Fruit fly (Drosophila melanogaster) S2 (cell line): Measurements from ENCODE around the gene Cyp303a1.
A peak's percentile ranks its signal among the peaks of the same experiment; 100 is the strongest.

ENCODE experiments used
- CG8478 ChIP-seq: fragments of >200 bp; optimal IDR thresholded peaks from 2 replicates; lab custom pipeline; 2018
- CTCF ChIP-seq, 2 experiments: fragments of >200 bp; optimal IDR thresholded peaks; 2 replicates each; lab custom pipeline; 2018

The Cyp303a1 gene

DNA sequence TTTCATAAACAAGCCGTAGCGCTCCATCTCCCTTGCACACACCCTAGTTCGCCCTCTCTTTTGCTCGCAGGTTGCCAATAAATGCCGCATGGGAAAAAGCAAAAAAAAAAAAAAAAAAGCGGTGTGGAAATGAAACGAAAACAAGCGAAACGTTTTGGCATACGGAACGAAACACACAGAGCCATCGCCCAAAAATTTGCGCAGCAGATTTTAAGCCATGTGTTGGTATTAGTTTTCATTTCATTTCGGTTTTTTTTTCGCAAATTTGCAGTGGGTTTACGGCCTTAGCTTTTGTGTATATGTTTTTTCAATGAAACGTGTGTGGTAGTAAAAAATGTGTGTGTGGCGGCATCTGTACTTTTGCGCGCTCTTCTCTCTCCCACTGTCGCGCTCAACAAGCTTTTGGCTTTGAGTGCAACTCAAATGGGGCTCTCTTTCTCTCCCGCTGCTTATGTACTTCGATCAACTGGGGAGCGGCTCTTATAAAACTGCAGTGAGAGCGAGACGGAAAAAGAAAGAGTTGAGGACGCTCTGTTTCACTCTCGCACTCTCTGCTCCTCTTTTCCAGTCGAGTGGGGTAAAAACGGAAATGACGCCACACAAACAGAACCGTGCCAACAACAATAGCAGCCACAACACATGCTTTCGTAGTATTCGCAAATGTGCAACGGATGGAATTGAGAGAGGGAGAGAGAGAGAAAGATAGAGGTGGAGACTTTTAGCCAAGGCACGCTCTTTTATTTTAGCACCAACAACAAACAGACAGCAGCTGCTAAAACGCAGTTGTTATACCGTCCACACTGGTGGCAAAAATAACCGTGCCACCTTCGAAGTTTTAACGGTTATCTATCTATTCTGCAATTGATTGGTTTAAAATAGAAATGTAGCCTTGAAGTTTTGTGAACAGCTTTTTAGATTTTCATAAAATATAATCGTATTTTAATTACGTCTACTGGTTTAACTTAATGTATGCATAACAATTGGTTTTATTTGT lies 9.4 kb upstream of the Cyp303a1 start:
- TF ChIP-seq CTCF (optimal IDR thresholded peaks at IDR 0.05; lab: Kevin White, UChicago): peak in 1 of 2 experiments; percentile 6
- TF ChIP-seq CG8478 (lab: Kevin White, UChicago): no peak

DNA sequence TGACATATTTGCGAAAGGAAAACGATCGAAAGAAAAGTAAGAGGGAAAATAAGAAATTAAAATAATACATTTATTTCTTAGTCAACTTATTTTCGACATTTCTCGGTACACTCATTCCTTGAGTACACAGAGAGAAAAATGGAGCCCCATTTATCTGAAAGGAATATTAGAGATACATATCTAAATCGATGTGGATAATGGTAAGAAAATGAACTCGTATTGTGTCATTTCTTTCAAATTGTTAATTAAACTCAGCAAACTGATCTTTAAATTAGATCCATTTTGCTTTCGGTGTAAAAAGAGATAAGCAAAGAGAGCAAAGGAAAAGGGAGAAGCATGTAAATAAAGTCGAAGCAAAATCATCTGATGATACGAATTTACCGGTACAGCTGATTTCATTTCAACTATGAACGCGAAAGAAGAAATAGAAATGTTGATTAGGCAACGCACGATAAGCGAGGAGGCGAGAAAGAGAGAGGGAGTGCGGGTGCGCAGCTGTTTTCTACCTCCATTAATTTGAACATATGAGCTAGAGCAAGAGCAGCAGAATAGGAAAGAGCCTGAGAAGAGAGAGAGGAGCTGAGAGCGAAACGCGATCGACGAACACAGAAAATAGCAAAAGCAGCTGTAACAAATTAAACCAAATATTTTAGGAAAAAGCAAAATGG lies 8.2 kb upstream of the Cyp303a1 start:
- TF ChIP-seq CG8478 (lab: Kevin White, UChicago) (no peak), CTCF (optimal IDR thresholded peaks at IDR 0.05; lab: Kevin White, UChicago) (no peak)

DNA sequence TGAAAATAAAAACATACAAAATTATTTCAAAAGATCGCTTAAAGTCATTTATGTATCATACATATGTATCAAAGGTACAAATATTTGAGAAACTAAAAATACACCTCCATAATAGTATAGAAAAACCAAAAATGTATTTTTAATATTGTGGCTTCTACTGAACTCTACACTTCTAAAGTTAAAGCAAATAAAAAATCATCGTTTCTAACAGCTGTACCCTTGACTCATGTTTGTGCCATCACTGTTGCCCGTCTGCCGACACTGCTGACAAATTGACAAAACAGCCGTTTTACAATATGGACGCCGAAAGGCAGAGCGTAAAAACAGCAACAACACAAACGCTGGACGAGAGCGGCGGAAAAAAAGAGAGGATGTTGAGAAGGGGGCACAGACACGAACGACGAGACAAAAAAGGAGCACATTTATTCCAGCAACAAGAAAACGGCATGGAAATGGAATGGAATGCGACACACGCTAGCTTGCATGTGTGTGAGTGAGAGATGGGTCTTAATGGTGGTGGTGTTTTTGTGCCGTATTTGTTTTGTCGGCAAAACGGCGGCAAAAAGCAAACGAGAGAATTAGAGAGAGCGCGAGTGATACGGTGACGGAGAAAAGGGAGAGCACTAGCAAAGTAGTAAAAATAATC lies 7.5 kb upstream of the Cyp303a1 start:
- no peak for TF ChIP-seq CG8478 (lab: Kevin White, UChicago)
- peak in 1 of 2 experiments; percentile 3 for TF ChIP-seq CTCF (optimal IDR thresholded peaks at IDR 0.05; lab: Kevin White, UChicago)

DNA sequence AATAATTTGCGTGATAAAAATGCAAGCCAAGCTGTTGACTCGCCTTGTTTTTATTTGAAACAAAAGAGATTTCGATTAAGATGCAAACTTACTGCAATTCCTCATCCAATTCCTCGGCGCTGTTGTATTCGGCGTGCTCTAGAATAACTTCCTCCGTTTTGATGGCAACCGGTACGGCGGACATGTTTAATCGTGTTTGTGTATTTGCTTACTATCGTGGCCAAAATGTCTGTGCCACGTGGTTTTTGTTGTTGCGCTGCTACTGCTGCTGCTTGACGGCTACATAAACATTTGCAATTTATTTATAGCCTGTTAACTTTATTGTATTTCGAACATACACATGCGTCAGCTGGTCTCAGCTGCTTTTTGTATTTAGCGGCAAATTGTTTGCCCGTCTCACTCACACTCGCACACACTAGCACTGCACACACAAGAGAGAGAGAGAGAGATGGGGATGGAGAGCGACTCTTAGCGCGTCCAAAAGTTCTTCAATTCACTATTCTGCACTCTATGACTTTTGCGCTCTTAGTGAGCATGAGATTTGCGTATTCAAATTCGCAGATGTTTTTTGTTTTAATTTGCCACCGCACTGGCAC lies 6.9 kb upstream of the Cyp303a1 start:
- TF ChIP-seq CG8478 (lab: Kevin White, UChicago): no peak

DNA sequence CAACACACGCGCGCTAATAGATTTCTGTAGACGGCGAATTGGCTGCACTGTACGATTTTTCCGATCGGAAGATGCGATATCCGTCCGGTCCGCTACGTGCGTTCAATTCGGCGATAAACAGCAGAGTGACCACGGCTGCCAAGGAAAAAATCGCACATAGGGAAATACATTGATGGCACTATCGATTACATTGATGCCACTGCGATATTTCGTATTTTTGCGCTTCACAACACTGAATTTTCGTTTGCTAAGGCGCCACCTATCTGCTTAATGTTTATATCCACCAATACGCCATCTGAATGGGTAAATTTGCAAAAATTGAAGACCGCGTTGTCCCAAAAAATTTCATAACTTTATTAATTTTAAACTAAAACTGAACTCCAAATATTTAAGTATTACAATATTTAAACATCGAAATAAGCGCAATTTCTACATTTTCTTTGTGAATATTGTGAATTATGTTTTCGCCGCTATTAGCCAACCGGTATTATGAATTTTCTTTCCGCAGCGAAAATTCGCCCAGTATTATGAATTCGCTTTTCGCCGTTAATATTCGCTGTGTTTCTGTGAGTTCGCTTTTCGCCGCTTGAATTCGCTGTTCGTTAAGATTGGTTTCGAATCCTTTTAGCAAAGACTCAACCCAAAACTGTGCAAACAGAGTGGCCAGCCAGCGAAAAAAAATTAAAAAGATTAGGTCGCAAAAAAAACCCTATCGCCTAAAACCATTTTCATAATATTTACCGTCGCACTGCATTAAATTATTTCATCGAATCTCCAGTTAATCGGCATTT lies 6.2 kb upstream of the Cyp303a1 start, which contains the start of the genes crp and pkaap:
crp (minus strand) TSS at position 129 of the 791 bp plus-strand sequence.
pkaap (plus strand) TSS at position 689 of the 791 bp plus-strand sequence.
- TF ChIP-seq CTCF (optimal IDR thresholded peaks at IDR 0.05; lab: Kevin White, UChicago): peak; percentile 98
- TF ChIP-seq CG8478 (lab: Kevin White, UChicago): no peak

DNA sequence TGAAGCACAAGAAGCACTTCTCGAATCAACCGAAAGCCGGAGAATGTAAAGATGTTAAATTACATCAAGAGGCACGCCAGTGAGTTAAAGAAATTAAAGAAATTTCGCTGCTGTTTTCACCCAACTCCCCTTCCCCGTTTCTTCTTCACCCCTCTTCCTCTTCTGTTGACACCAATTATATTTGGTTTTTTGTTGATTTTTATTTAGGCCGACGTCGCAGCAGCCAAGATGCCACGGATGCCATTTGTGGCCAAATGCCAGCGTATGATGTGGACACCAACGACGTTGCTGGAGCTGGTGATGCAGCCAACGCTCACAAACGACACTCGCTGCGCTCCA lies 5.6 kb upstream of the Cyp303a1 start:
- TF ChIP-seq CG8478 (lab: Kevin White, UChicago) (no peak), CTCF (optimal IDR thresholded peaks at IDR 0.05; lab: Kevin White, UChicago) (no peak)

DNA sequence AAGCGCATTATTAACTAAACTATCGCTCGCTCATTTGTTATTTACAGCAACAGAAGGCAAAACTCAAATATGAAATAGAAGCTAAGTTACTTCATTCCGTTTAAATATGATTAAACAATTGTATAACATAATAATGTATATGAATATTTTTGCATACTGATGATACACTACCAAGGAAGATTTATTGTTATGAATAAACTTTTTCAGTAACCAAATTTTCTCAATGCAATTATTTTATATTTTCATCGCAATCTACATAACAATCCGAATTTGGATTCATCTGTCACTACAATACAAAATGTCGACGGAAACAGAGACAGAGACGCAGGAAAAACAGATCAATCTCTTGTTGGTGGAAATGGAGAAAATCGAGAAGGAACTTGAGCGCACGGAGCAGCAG lies 3.0 kb upstream of the Cyp303a1 start, which contains the start of gene CG17329:
CG17329 (plus strand) TSS at position 301 of the 400 bp plus-strand sequence.
- TF ChIP-seq CTCF (optimal IDR thresholded peaks at IDR 0.05; lab: Kevin White, UChicago) (no peak), CG8478 (lab: Kevin White, UChicago) (no peak)

DNA sequence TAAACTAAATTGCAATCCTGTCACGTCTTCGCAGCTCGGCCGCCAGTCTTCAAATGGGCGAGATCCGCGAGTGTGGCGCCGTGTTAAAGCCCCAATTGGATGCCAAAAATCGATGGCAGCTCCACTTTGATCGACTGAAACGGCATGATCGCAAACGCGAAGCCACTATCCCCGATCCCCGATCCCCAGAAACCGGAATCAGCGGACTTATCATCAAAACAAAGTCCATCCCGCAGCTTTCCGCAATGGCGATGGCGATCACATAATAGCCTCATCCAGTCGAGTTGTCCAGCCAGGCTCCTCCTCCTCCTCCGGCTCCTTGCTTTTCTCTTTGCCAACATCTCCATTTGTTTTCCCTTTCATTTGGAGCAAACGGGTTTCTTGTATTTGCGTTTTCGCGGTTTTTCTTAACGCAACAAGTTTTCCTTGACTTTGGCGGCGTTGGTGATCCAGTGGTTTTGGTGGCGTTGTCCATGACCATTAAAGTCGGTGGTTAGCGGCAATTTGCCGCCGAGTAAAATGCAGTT lies 945 bp upstream of the Cyp303a1 start, which contains the start of gene CG13258:
CG13258 (minus strand) TSS at position 51 of the 527 bp plus-strand sequence.
- TF ChIP-seq CG8478 (lab: Kevin White, UChicago) (no peak), CTCF (optimal IDR thresholded peaks at IDR 0.05; lab: Kevin White, UChicago) (no peak)

DNA sequence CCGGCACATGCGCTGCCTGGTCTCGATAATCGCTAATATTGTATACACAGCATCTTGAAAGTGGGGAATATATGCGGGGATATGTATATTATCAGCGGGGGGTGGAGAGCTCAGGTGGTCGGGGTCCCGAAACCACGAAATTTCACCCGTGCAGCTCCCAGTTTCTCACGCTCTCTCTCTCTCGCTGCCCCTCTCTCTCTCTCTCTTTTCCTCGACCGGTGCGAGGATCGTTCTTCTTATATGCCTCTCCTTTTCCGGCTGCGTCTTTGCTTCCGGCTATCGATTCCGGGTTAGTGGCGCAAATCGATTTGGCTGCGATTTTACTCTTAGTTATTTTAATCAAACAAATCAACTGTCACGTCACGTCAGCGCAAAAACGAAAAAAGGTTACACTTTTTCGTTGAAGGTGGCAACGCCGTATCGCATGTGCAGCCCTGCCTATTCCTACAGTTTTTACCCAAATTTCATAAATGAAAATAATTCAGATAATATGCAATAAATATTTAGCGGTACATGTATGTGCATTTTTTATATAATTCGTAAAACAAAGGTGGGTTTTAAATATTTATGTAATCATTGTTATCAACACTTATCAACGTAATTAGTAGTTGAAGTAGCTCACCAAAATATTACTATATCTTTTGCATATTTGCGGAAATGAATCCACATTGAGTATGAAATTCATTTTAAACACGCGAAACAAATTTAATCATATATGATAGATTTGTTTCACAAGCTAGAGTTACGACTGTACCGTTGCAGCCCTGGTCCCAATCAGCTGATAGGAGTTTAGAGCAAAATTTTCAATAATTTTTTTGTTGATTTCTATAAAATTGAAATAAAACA lies 5.7 kb downstream of the Cyp303a1 start, which contains the start of the genes heix and CG17328:
heix (minus strand) TSS at position 393 of the 846 bp plus-strand sequence.
CG17328 (plus strand) TSS at position 478 of the 846 bp plus-strand sequence.
- no peak for TF ChIP-seq CG8478 (lab: Kevin White, UChicago)
- no peak for TF ChIP-seq CTCF (optimal IDR thresholded peaks at IDR 0.05; lab: Kevin White, UChicago)

DNA sequence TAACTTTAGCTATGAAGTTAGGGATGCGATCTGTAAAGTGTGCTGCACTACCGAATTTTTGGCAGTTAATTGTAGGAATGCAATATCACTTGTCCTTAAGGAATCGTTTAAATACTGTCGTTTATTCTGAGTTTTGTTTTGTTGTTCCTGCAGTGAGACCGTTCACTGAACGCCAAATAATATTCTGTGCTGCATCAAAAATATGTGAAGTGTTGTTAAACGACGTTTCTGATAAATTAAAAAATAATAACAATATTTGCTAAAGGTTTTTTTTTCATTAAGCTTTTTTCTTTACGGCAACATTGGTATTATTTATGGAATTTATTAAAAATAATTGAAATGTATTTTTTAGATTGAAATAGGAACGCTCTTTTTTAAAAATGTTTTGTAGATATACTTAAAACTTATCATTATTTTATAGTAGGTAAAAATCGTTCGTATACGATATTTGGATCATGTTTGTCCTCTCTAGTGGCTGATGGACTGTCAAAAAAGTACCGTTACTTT lies 8.8 kb downstream of the Cyp303a1 start, which contains the start of gene GMF:
GMF (minus strand) TSS at position 182 of the 507 bp plus-strand sequence.
- TF ChIP-seq CG8478 (lab: Kevin White, UChicago) (no peak), CTCF (optimal IDR thresholded peaks at IDR 0.05; lab: Kevin White, UChicago) (peak in 1 of 2 experiments; percentile 18)

DNA sequence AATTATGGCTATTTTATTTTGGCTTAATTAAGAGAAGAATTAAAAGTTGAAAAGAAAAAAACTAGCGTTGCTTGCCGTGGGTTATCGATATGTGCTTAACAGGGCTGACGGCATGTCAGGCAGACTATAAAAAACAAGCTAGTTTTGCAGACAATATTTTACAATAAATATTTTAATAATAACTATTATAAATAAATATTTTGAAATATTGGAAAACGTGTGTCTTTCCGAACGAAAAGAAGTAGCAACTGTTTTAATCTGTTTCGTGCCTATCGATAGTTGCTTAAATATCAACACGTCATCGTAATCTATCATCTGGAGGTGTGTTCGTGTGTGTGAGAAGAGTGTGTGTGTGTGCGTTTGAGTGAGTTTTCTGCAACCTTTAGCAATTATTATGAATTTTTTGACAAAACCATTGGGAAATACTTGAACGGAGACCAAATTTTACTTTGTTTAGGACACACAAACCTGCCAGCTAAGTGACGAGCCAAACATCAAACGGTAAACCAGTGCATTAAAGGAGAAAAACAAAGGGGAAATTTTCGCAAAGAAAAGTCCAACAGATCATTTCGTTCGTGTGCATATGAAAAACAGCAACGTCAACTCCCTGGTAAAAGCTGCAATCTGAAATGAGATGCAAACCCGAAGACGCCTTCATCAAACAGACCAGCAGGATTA lies 13.2 kb downstream of the Cyp303a1 start, which contains the start of the genes CG5861 and Syx5:
CG5861 (minus strand) TSS at position 273 of the 678 bp plus-strand sequence.
Syx5 (plus strand) TSS at position 321 of the 678 bp plus-strand sequence.
- TF ChIP-seq CG8478 (lab: Kevin White, UChicago): no peak
- no peak for TF ChIP-seq CTCF (optimal IDR thresholded peaks at IDR 0.05; lab: Kevin White, UChicago)
